Worm (Caenorhabditis elegans) whole organism, L2 larva: Measurements from ENCODE around the gene mig-6.

Experiments
- ama-1 ChIP-seq: fragments of 150-350 bp; optimal IDR thresholded peaks from 2 replicates; lab custom pipeline; 2018; ENCODE audit warnings: inconsistent platforms
- ceh-82 ChIP-seq: fragments of 150-350 bp; optimal IDR thresholded peaks from 2 replicates; lab custom pipeline; 2014; ENCODE audit warnings: missing biosample characterization, missing genetic modification characterization
- mbf-1 ChIP-seq: sonication (generic microtip); optimal IDR thresholded peaks from 2 replicates; lab custom pipeline; 2017; ENCODE audit warnings: missing biosample characterization, missing genetic modification characterization
- unc-62 ChIP-seq: fragments of 150-350 bp; optimal IDR thresholded peaks from 2 replicates; lab custom pipeline; 2014; ENCODE audit warnings: missing biosample characterization, missing genetic modification reagents, missing genetic modification characterization

ce11 chrV:7864663-7865062 lies 37.6 kb downstream of the mig-6 start, which contains the start of gene C37C3.11:
- no peak for TF ChIP-seq ceh-82
- no peak for TF ChIP-seq ama-1 (lab: Kevin White, UChicago)
- no peak for TF ChIP-seq mbf-1 (tag; lab: Kevin White, UChicago)
- TF ChIP-seq unc-62 (GFP tag; lab: Kevin White, UChicago): no peak
